Fruit fly (Drosophila melanogaster): ENCODE measurements around the gene MTA1-like.
A peak's percentile ranks its signal among the peaks of the same experiment; 100 is the strongest.

DNA sequence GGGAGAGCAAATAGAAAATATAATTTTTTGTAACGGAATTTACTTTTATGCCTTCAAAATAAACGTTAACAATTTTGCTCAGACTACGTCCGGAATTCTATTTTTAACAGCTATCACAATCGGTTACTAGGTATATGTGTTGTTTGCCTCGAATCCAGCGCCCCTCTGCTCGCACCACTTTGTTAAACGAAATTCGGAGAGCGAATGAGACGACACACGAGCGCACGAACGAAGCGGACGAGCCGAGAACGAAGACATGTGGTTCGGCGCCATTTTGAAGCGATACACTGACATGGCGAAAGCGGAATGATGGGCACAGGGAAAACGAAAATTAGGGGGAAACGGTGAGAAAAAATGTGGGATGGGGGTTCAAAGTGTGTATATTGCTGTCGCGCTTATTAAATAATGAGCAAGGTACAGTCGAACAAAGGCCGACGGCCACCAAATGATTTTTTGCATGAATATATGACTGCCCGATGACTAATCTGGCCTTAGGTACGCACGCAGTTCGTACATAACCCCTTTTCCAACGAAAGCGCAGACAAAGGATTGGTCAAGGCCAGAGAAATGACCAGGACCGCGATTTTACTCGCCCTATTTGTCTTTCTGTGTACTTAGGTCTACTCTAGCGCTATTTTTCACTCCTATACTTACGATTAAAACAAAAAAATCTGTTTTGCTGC is 48.0 kb downstream of the MTA1-like start:
- TF ChIP-seq Xrp1 (GFP tag; IDR thresholded peaks at IDR 0.05), result no peak
- TF ChIP-seq cg (GFP tag; optimal IDR thresholded peaks at IDR 0.05), result peak; percentile 47
- no peak for TF ChIP-seq az2 (GFP tag; optimal IDR thresholded peaks at IDR 0.05)
- no peak for TF ChIP-seq CG4730 (GFP tag; IDR thresholded peaks at IDR 0.05)
- no peak for TF ChIP-seq Lhr (GFP tag; optimal IDR thresholded peaks at IDR 0.05)
- no peak for TF ChIP-seq Usf (GFP tag; optimal IDR thresholded peaks at IDR 0.05)
- TF ChIP-seq ttk (GFP tag; IDR thresholded peaks at IDR 0.05), result no peak
- TF ChIP-seq Eip74EF (GFP tag; optimal IDR thresholded peaks at IDR 0.05), result peak in 1 of 2 experiments; percentile 33
- TF ChIP-seq CG9609 (GFP tag; optimal IDR thresholded peaks at IDR 0.05), result no peak
- TF ChIP-seq Dp (GFP tag; optimal IDR thresholded peaks at IDR 0.05), result no peak
- no peak for TF ChIP-seq ssp (GFP tag; IDR thresholded peaks at IDR 0.05)
